Fruit fly (Drosophila melanogaster) whole organism, embryonic: ENCODE measurements around the gene CG9044.

Experiments
- CG10274 ChIP-seq: fragments of 200-800 bp; sonication (Bioruptor generic); optimal IDR thresholded peaks from 3 replicates; lab custom pipeline; 2017; ENCODE audit warnings: missing biosample characterization, mild to moderate bottlenecking, missing genetic modification characterization
- CG10366 ChIP-seq: fragments of 200-800 bp; sonication (Bioruptor generic); IDR thresholded peaks from 2 replicates; pipeline ENCODE4 v1.3.6; 2022; ENCODE audit warnings: missing biosample characterization, missing genetic modification characterization
- CG10959 ChIP-seq: fragments of 200-800 bp; sonication (Bioruptor generic); IDR thresholded peaks from 2 replicates; pipeline ENCODE4 v1.3.6; 2022; ENCODE audit warnings: missing biosample characterization, missing genetic modification characterization
- CG12942 ChIP-seq: fragments of 200-800 bp; sonication (Bioruptor generic); optimal IDR thresholded peaks from 3 replicates; lab custom pipeline; 2016; ENCODE audit warnings: missing biosample characterization, missing genetic modification characterization
- CG13123 ChIP-seq: fragments of 200-800 bp; sonication (Bioruptor generic); optimal IDR thresholded peaks from 2 replicates; lab custom pipeline; 2016; ENCODE audit warnings: missing biosample characterization, missing genetic modification characterization
- CG13296 ChIP-seq: fragments of 200-800 bp; sonication (Bioruptor generic); optimal IDR thresholded peaks from 3 replicates; lab custom pipeline; 2018; ENCODE audit warnings: missing biosample characterization, mild to moderate bottlenecking, missing genetic modification characterization
- CG17359 ChIP-seq: fragments of 200-800 bp; sonication (Bioruptor generic); optimal IDR thresholded peaks from 3 replicates; lab custom pipeline; 2018; ENCODE audit warnings: missing biosample characterization, mild to moderate bottlenecking, missing genetic modification characterization, moderate library complexity
- CG17385 ChIP-seq: fragments of 200-800 bp; sonication (Bioruptor generic); optimal IDR thresholded peaks from 3 replicates; lab custom pipeline; 2018; ENCODE audit warnings: missing biosample characterization, mild to moderate bottlenecking, missing genetic modification characterization
- CG18764 ChIP-seq: fragments of 200-800 bp; sonication (Bioruptor generic); optimal IDR thresholded peaks from 3 replicates; lab custom pipeline; 2016; ENCODE audit warnings: missing biosample characterization, missing genetic modification characterization
- CG42726 ChIP-seq: fragments of 200-800 bp; sonication (Bioruptor generic); IDR thresholded peaks from 2 replicates; pipeline ENCODE4 v1.3.6; 2022; ENCODE audit warnings: missing biosample characterization, missing genetic modification characterization; ENCODE audit not compliant: partially characterized antibody
- CG4404 ChIP-seq: fragments of 200-800 bp; sonication (Bioruptor generic); IDR thresholded peaks from 2 replicates; pipeline ENCODE4 v1.3.6; 2022; ENCODE audit warnings: missing biosample characterization, missing genetic modification characterization
- CG4424 ChIP-seq: fragments of 200-800 bp; sonication (Bioruptor generic); optimal IDR thresholded peaks from 3 replicates; lab custom pipeline; 2016; ENCODE audit warnings: missing biosample characterization, missing genetic modification characterization
- CG4617 ChIP-seq: fragments of 200-800 bp; sonication (Bioruptor generic); optimal IDR thresholded peaks from 3 replicates; lab custom pipeline; 2016; ENCODE audit warnings: missing biosample characterization, missing genetic modification characterization, borderline replicate concordance
- CG4854 ChIP-seq: fragments of 200-800 bp; sonication (Bioruptor generic); optimal IDR thresholded peaks from 2 replicates; lab custom pipeline; 2016; ENCODE audit warnings: missing biosample characterization, missing genetic modification characterization, inconsistent platforms
- CG5245 ChIP-seq: fragments of 200-800 bp; sonication (Bioruptor generic); optimal IDR thresholded peaks from 3 replicates; lab custom pipeline; 2016; ENCODE audit warnings: missing biosample characterization, missing genetic modification characterization
- CG6813 ChIP-seq: fragments of 200-800 bp; sonication (Bioruptor generic); optimal IDR thresholded peaks from 2 replicates; lab custom pipeline; 2017; ENCODE audit warnings: missing biosample characterization, missing genetic modification characterization, mild to moderate bottlenecking, moderate library complexity, missing genetic modification reagents
- CG7372 ChIP-seq: fragments of 200-800 bp; sonication (Bioruptor generic); IDR thresholded peaks from 2 replicates; pipeline ENCODE4 v1.3.6; 2022; ENCODE audit warnings: missing biosample characterization, missing genetic modification characterization
- CG8359 ChIP-seq: fragments of 200-800 bp; sonication (Bioruptor generic); optimal IDR thresholded peaks from 2 replicates; lab custom pipeline; 2017; ENCODE audit warnings: missing biosample characterization, mild to moderate bottlenecking, missing genetic modification characterization, borderline replicate concordance
- CG9797 ChIP-seq: fragments of 200-800 bp; sonication (Bioruptor generic); optimal IDR thresholded peaks from 3 replicates; lab custom pipeline; 2018; ENCODE audit warnings: missing biosample characterization, mild to moderate bottlenecking, missing genetic modification characterization
- CG9932 ChIP-seq: fragments of 200-800 bp; sonication (Bioruptor generic); IDR thresholded peaks from 2 replicates; pipeline ENCODE4 v1.3.6; 2022; ENCODE audit warnings: missing biosample characterization, missing genetic modification characterization
- Dip2 ChIP-seq: fragments of 200-800 bp; sonication (Bioruptor generic); IDR thresholded peaks from 2 replicates; pipeline ENCODE4 v1.3.6; 2022; ENCODE audit warnings: missing biosample characterization, missing genetic modification characterization
- Doc3 ChIP-seq: fragments of 200-800 bp; sonication (Bioruptor generic); IDR thresholded peaks from 3 replicates; pipeline ENCODE4 v1.3.6; 2022; ENCODE audit warnings: missing biosample characterization, missing genetic modification characterization; ENCODE audit not compliant: partially characterized antibody
- HLH3B ChIP-seq: fragments of 200-800 bp; sonication (Bioruptor generic); IDR thresholded peaks from 2 replicates; pipeline ENCODE4 v1.3.6; 2022; ENCODE audit warnings: missing biosample characterization, missing genetic modification characterization
- NC2α ChIP-seq: fragments of 200-800 bp; sonication (Bioruptor generic); optimal IDR thresholded peaks from 2 replicates; lab custom pipeline; 2016; ENCODE audit warnings: missing biosample characterization, missing genetic modification characterization
- Neu2 ChIP-seq: fragments of 200-800 bp; sonication (Bioruptor generic); optimal IDR thresholded peaks from 3 replicates; lab custom pipeline; 2016; ENCODE audit warnings: missing biosample characterization, missing genetic modification characterization, borderline replicate concordance
- Oaz ChIP-seq: fragments of 200-800 bp; sonication (Bioruptor generic); IDR thresholded peaks from 2 replicates; pipeline ENCODE4 v1.3.6; 2022; ENCODE audit warnings: missing biosample characterization, missing genetic modification characterization
- Scr ChIP-seq: fragments of 200-800 bp; sonication (Bioruptor generic); IDR thresholded peaks from 2 replicates; pipeline ENCODE4 v1.3.6; 2022; ENCODE audit warnings: missing biosample characterization, missing genetic modification characterization; ENCODE audit not compliant: partially characterized antibody
- Sox100B ChIP-seq: fragments of 200-800 bp; sonication (Bioruptor generic); optimal IDR thresholded peaks from 3 replicates; lab custom pipeline; 2018; ENCODE audit warnings: missing biosample characterization, mild to moderate bottlenecking, missing genetic modification characterization
- btn ChIP-seq: fragments of 200-800 bp; sonication (Bioruptor generic); optimal IDR thresholded peaks from 2 replicates; lab custom pipeline; 2016; ENCODE audit warnings: missing biosample characterization, missing genetic modification characterization
- cad ChIP-seq: fragments of >200 bp; optimal IDR thresholded peaks from 2 replicates; lab custom pipeline; 2017; ENCODE audit warnings: missing biosample characterization, missing genetic modification characterization
- dimm ChIP-seq: fragments of 200-800 bp; sonication (Bioruptor generic); IDR thresholded peaks from 2 replicates; pipeline ENCODE4 v1.3.6; 2022; ENCODE audit warnings: missing biosample characterization, missing genetic modification characterization
- dmrt11E ChIP-seq: fragments of 200-800 bp; sonication (Bioruptor generic); optimal IDR thresholded peaks from 3 replicates; lab custom pipeline; 2018; ENCODE audit warnings: missing biosample characterization, mild to moderate bottlenecking, missing genetic modification characterization, moderate library complexity
- emc ChIP-seq: fragments of 200-800 bp; sonication (Bioruptor generic); optimal IDR thresholded peaks from 2 replicates; lab custom pipeline; 2016; ENCODE audit warnings: missing biosample characterization, missing genetic modification characterization
- fd3F ChIP-seq: fragments of 200-800 bp; sonication (Bioruptor generic); optimal IDR thresholded peaks from 2 replicates; lab custom pipeline; 2018; ENCODE audit warnings: missing biosample characterization, mild to moderate bottlenecking, missing genetic modification characterization, moderate library complexity
- ftz-f1 ChIP-seq: fragments of 200-800 bp; sonication (Bioruptor generic); optimal IDR thresholded peaks from 2 replicates; lab custom pipeline; 2016; ENCODE audit warnings: missing biosample characterization, missing genetic modification characterization
- grn ChIP-seq: fragments of 200-800 bp; sonication (Bioruptor generic); optimal IDR thresholded peaks from 3 replicates; lab custom pipeline; 2017; ENCODE audit warnings: missing biosample characterization, missing genetic modification characterization
- hkb ChIP-seq, 2 experiments: fragments of 200-800 bp in 1 of 2; fragments of >200 bp in 1 of 2; sonication (Bioruptor generic) in 1 of 2; IDR thresholded peaks in 1 of 2; optimal IDR thresholded peaks in 1 of 2; 2 replicates each; pipeline versions ENCODE4 v1.3.6 to Lab custom; 2017 to 2022; ENCODE audit warnings: missing biosample characterization in 1 of 2, missing genetic modification characterization in 1 of 2
- jing ChIP-seq: fragments of 200-800 bp; sonication (Bioruptor generic); optimal IDR thresholded peaks from 2 replicates; lab custom pipeline; 2018; ENCODE audit warnings: missing biosample characterization, mild to moderate bottlenecking, missing genetic modification characterization
- kni ChIP-seq: fragments of 200-800 bp; sonication (Bioruptor generic); optimal IDR thresholded peaks from 3 replicates; lab custom pipeline; 2017; ENCODE audit warnings: mild to moderate bottlenecking, missing biosample characterization, missing genetic modification reagents, missing genetic modification characterization
- maf-S ChIP-seq: fragments of 200-800 bp; sonication (Bioruptor generic); optimal IDR thresholded peaks from 2 replicates; lab custom pipeline; 2016; ENCODE audit warnings: missing biosample characterization, missing genetic modification characterization
- mam ChIP-seq: fragments of 200-800 bp; sonication (Bioruptor generic); optimal IDR thresholded peaks from 3 replicates; lab custom pipeline; 2016; ENCODE audit warnings: missing biosample characterization, missing genetic modification characterization
- nau ChIP-seq: fragments of 200-800 bp; sonication (Bioruptor generic); optimal IDR thresholded peaks from 3 replicates; lab custom pipeline; 2017; ENCODE audit warnings: missing biosample characterization, mild to moderate bottlenecking, missing genetic modification characterization, missing genetic modification reagents
- nom ChIP-seq: fragments of 200-800 bp; sonication (Bioruptor generic); optimal IDR thresholded peaks from 2 replicates; lab custom pipeline; 2017; ENCODE audit warnings: missing biosample characterization, missing genetic modification characterization, mild to moderate bottlenecking, moderate library complexity, missing genetic modification reagents
- peb ChIP-seq: fragments of 200-800 bp; sonication (Bioruptor generic); IDR thresholded peaks from 2 replicates; pipeline ENCODE4 v1.3.6; 2022; ENCODE audit warnings: missing biosample characterization, missing genetic modification characterization
- pita ChIP-seq: fragments of 200-800 bp; sonication (Bioruptor generic); optimal IDR thresholded peaks from 2 replicates; lab custom pipeline; 2017; ENCODE audit warnings: missing biosample characterization, mild to moderate bottlenecking, missing genetic modification characterization
- psq ChIP-seq: fragments of 200-800 bp; sonication (Bioruptor generic); optimal IDR thresholded peaks from 2 replicates; lab custom pipeline; 2017; ENCODE audit warnings: missing biosample characterization, missing genetic modification characterization
- sr ChIP-seq: fragments of 200-800 bp; sonication (Bioruptor generic); IDR thresholded peaks from 3 replicates; pipeline ENCODE4 v1.3.6; 2022; ENCODE audit warnings: missing biosample characterization, missing genetic modification characterization
- stwl ChIP-seq: fragments of 200-800 bp; sonication (Bioruptor generic); optimal IDR thresholded peaks from 3 replicates; lab custom pipeline; 2018; ENCODE audit warnings: missing biosample characterization, mild to moderate bottlenecking, missing genetic modification characterization, moderate library complexity
- unc-4 ChIP-seq: fragments of 200-800 bp; sonication (Bioruptor generic); IDR thresholded peaks from 2 replicates; pipeline ENCODE4 v1.3.6; 2022; ENCODE audit warnings: missing biosample characterization, missing genetic modification characterization; ENCODE audit not compliant: partially characterized antibody
- vvl ChIP-seq: fragments of 200-800 bp; sonication (Bioruptor generic); IDR thresholded peaks from 2 replicates; pipeline ENCODE4 v1.3.6; 2022; ENCODE audit warnings: missing biosample characterization, missing genetic modification characterization

The CG9044 gene

dm6 chr2L:5997609-5998229 is 48.5 kb downstream of the CG9044 start (continued):
- TF ChIP-seq CG7372: no peak
- no peak for TF ChIP-seq CG4404
- no peak for TF ChIP-seq nau
- no peak; the same call in 1 of the 2 replicates for TF ChIP-seq HLH3B (GFP tag; lab: Robert Waterston, UW)
- TF ChIP-seq CG10366 (GFP tag; lab: Robert Waterston, UW): no peak
- TF ChIP-seq CG10274 (GFP tag; lab: Kevin White, UChicago): no peak
- peak; percentile 27 for TF ChIP-seq CG9797 (GFP tag; lab: Kevin White, UChicago)
- TF ChIP-seq Oaz: no peak
- no peak for TF ChIP-seq psq
- no peak for TF ChIP-seq Neu2 (GFP tag; lab: Kevin White, UChicago)
- TF ChIP-seq CG6813 (GFP tag; lab: Kevin White, UChicago): peak; percentile 78
- no peak for TF ChIP-seq Dip2 (GFP tag; lab: Robert Waterston, UW)
- no peak for TF ChIP-seq pita (GFP tag; lab: Kevin White, UChicago)
- TF ChIP-seq CG12942 (GFP tag; lab: Kevin White, UChicago): no peak
- peak; percentile 75 for TF ChIP-seq Sox100B
- no peak for TF ChIP-seq CG4617 (GFP tag; lab: Kevin White, UChicago)
- no peak for TF ChIP-seq mam (GFP tag; lab: Kevin White, UChicago)
- TF ChIP-seq cad (GFP tag; lab: Kevin White, UChicago): no peak
- no peak for TF ChIP-seq emc (GFP tag; lab: Kevin White, UChicago)
- peak; percentile 15 for TF ChIP-seq btn
- TF ChIP-seq maf-S (GFP tag; lab: Kevin White, UChicago): no peak
- peak; percentile 79 for TF ChIP-seq nom (GFP tag; lab: Kevin White, UChicago)
- TF ChIP-seq dmrt11E (tag; lab: Kevin White, UChicago): no peak
- no peak for TF ChIP-seq CG18764 (GFP tag; lab: Kevin White, UChicago)
- peak; percentile 93 for TF ChIP-seq kni
- TF ChIP-seq CG4854: no peak
- no peak for TF ChIP-seq stwl
- TF ChIP-seq CG8359 (GFP tag; lab: Kevin White, UChicago): peak; percentile 73
- no peak for TF ChIP-seq CG42726 (GFP tag; lab: Robert Waterston, UW)
- 0 out of 3 replicates have a peak, but pooled peaks have one; percentile 4 for TF ChIP-seq sr (GFP tag; lab: Robert Waterston, UW)
- no peak for TF ChIP-seq CG10959
- no peak for TF ChIP-seq CG13123 (GFP tag; lab: Kevin White, UChicago)
- TF ChIP-seq CG17385 (GFP tag; lab: Kevin White, UChicago): peak; percentile 64
- no peak for TF ChIP-seq jing (GFP tag; lab: Kevin White, UChicago)
- TF ChIP-seq CG5245 (GFP tag; lab: Kevin White, UChicago): no peak
- TF ChIP-seq Doc3 (GFP tag; lab: Robert Waterston, UW): no peak
- TF ChIP-seq vvl (GFP tag; lab: Robert Waterston, UW): peak; percentile 59
- TF ChIP-seq CG13296 (GFP tag; lab: Kevin White, UChicago): peak; percentile 83
- TF ChIP-seq CG9932 (GFP tag; lab: Robert Waterston, UW): no peak
- no peak for TF ChIP-seq unc-4 (GFP tag; lab: Robert Waterston, UW)
- no peak for TF ChIP-seq grn
- TF ChIP-seq dimm (GFP tag; lab: Robert Waterston, UW): no peak
- TF ChIP-seq NC2α (GFP tag; lab: Kevin White, UChicago): no peak
- no peak for TF ChIP-seq hkb (optimal IDR thresholded peaks at IDR 0.05; lab: Kevin White, UChicago)
- peak; percentile 71 for TF ChIP-seq hkb (GFP tag; IDR thresholded peaks at IDR 0.05; lab: Robert Waterston, UW)
- TF ChIP-seq peb (GFP tag; lab: Robert Waterston, UW): no peak
- no peak for TF ChIP-seq ftz-f1
- TF ChIP-seq fd3F (GFP tag; lab: Kevin White, UChicago): no peak
- TF ChIP-seq CG4424 (GFP tag; lab: Kevin White, UChicago): no peak
- TF ChIP-seq Scr (GFP tag; lab: Robert Waterston, UW): no peak
- TF ChIP-seq CG17359 (tag; lab: Kevin White, UChicago): peak; percentile 68
